Worm (Caenorhabditis elegans) whole organism, L1 larva: ENCODE data around the gene cct-6.

Experiments used
- ama-1 ChIP-seq: fragments of 150-350 bp; optimal IDR thresholded peaks from 2 replicates; lab custom pipeline; 2014
- ets-5 ChIP-seq: fragments of 200-800 bp; sonication (Bioruptor generic); IDR thresholded peaks from 2 replicates; pipeline ENCODE4 v1.3.6; 2022; ENCODE audit warnings: missing genetic modification characterization, missing compliant biosample characterization
- fkh-4 ChIP-seq: sonication (generic microtip); optimal IDR thresholded peaks from 2 replicates; lab custom pipeline; 2016; ENCODE audit warnings: missing compliant biosample characterization, missing genetic modification characterization, borderline replicate concordance
- fos-1 ChIP-seq: fragments of 150-350 bp; optimal IDR thresholded peaks from 2 replicates; lab custom pipeline; 2014; ENCODE audit warnings: missing biosample characterization, missing genetic modification characterization
- nhr-237 ChIP-seq: fragments of 150-350 bp; optimal IDR thresholded peaks from 2 replicates; lab custom pipeline; 2014; ENCODE audit warnings: missing biosample characterization, missing genetic modification characterization
- nhr-76 ChIP-seq: sonication (generic microtip); optimal IDR thresholded peaks from 2 replicates; lab custom pipeline; 2017; ENCODE audit warnings: missing biosample characterization, missing genetic modification characterization
- nhr-77 ChIP-seq: fragments of 150-350 bp; optimal IDR thresholded peaks from 2 replicates; lab custom pipeline; 2014; ENCODE audit warnings: missing biosample characterization, missing genetic modification characterization
- pax-3 ChIP-seq: fragments of 200-800 bp; sonication (Bioruptor generic); optimal IDR thresholded peaks from 2 replicates; lab custom pipeline; 2018; ENCODE audit warnings: mild to moderate bottlenecking, missing genetic modification characterization, moderate library complexity, missing compliant biosample characterization
- snpc-4 ChIP-seq: fragments of 150-350 bp; optimal IDR thresholded peaks from 2 replicates; lab custom pipeline; 2014; ENCODE audit warnings: missing biosample characterization, missing genetic modification characterization
- sup-37 ChIP-seq: fragments of 200-800 bp; sonication (Bioruptor generic); optimal IDR thresholded peaks from 2 replicates; lab custom pipeline; 2018; ENCODE audit warnings: mild to moderate bottlenecking, missing genetic modification characterization, missing compliant biosample characterization
- swsn-7 ChIP-seq: sonication (generic microtip); optimal IDR thresholded peaks from 2 replicates; lab custom pipeline; 2016; ENCODE audit warnings: missing genetic modification characterization, missing compliant biosample characterization
- tbx-2 ChIP-seq: sonication (generic microtip); optimal IDR thresholded peaks from 2 replicates; lab custom pipeline; 2016; ENCODE audit warnings: missing genetic modification characterization, missing compliant biosample characterization
- unc-130 ChIP-seq: fragments of 150-350 bp; optimal IDR thresholded peaks from 2 replicates; lab custom pipeline; 2017; ENCODE audit warnings: missing biosample characterization, missing genetic modification characterization, inconsistent platforms
- unc-62 ChIP-seq: fragments of 150-350 bp; optimal IDR thresholded peaks from 2 replicates; lab custom pipeline; 2014; ENCODE audit warnings: missing biosample characterization, missing genetic modification reagents, missing genetic modification characterization

DNA sequence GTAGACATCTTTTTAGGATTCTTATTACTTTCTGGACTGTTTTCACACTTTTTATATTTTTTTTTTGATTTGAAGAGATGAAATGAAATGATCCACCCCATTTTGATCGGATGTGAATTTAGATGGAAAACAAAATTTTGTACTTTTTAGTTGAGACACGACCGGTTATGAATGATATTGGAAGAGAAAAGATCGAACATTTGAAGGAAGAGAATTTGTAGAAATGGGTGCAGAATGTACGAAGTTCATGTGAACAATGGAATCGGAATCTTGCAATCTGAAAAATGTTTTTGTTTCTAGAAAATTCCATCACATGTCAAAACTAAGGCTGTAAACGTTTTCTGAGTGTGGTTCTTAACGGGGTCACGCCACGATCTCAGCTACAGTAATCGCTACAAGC, 27.3 kb upstream of the cct-6 start, which contains the start of gene F01F1.14:
- TF ChIP-seq nhr-76 (tag; lab: Kevin White, UChicago) = no peak
- no peak for TF ChIP-seq sup-37 (GFP tag; lab: Kevin White, UChicago)
- TF ChIP-seq swsn-7 = no peak
- TF ChIP-seq pax-3 (tag; lab: Kevin White, UChicago) = no peak
- TF ChIP-seq unc-62 (GFP tag; lab: Kevin White, UChicago) = no peak
- no peak for TF ChIP-seq nhr-77 (tag; lab: Kevin White, UChicago)
- no peak for TF ChIP-seq unc-130 (tag; lab: Kevin White, UChicago)
- TF ChIP-seq fkh-4 (tag; lab: Kevin White, UChicago) = no peak
- TF ChIP-seq ama-1 (lab: Kevin White, UChicago) = no peak
- TF ChIP-seq ets-5 (GFP tag; lab: Robert Waterston, UW) = no peak
- TF ChIP-seq snpc-4 (tag; lab: Kevin White, UChicago) = no peak
- TF ChIP-seq tbx-2 (tag; lab: Kevin White, UChicago) = no peak
- no peak for TF ChIP-seq fos-1
- TF ChIP-seq nhr-237 (tag; lab: Kevin White, UChicago) = no peak
